Fruit fly (Drosophila melanogaster): Measurements from ENCODE around the gene mfrn.

- TF ChIP-seq Mio (GFP tag; optimal IDR thresholded peaks at IDR 0.05) (no peak), sv (GFP tag; optimal IDR thresholded peaks at IDR 0.05) (no peak), usp (GFP tag; optimal IDR thresholded peaks at IDR 0.05) (no peak), Abd-B (GFP tag; optimal IDR thresholded peaks at IDR 0.05) (no peak), h (GFP tag; optimal IDR thresholded peaks at IDR 0.05) (no peak), Hr78 (GFP tag; optimal IDR thresholded peaks at IDR 0.05) (no peak), N (GFP tag; optimal IDR thresholded peaks at IDR 0.05) (no peak), HLH106 (tag; optimal IDR thresholded peaks at IDR 0.05) (no peak), OdsH (GFP tag; optimal IDR thresholded peaks at IDR 0.05) (no peak), br (GFP tag; optimal IDR thresholded peaks at IDR 0.05) (no peak), GATAd (GFP tag; optimal IDR thresholded peaks at IDR 0.05) (no peak), sage (GFP tag; optimal IDR thresholded peaks at IDR 0.05) (no peak)
These were observed 42.1 kb downstream of the mfrn start, which contains the start of gene CG34353 for dm6 chr3R:27905695-27906094.
